Worm (Caenorhabditis elegans) whole organism, L1 larva: ENCODE data around the gene C02G6.2.
A peak's percentile ranks its signal among the peaks of the same experiment; 100 is the strongest.

ENCODE experiments used
- C04F5.9 ChIP-seq: sonication (generic microtip); optimal IDR thresholded peaks from 2 replicates; lab custom pipeline; 2016; ENCODE audit warnings: missing genetic modification characterization, missing compliant biosample characterization
- F16B12.6 ChIP-seq: fragments of 150-350 bp; optimal IDR thresholded peaks from 2 replicates; lab custom pipeline; 2014; ENCODE audit warnings: missing biosample characterization, missing genetic modification characterization
- alr-1 ChIP-seq: fragments of 200-800 bp; sonication (Bioruptor generic); optimal IDR thresholded peaks from 2 replicates; lab custom pipeline; 2018; ENCODE audit warnings: borderline replicate concordance, mild to moderate bottlenecking, missing genetic modification characterization, missing compliant biosample characterization
- aly-2 ChIP-seq: fragments of 150-350 bp; optimal IDR thresholded peaks from 2 replicates; lab custom pipeline; 2014; ENCODE audit warnings: missing biosample characterization, missing genetic modification characterization
- ama-1 ChIP-seq: fragments of 150-350 bp; optimal IDR thresholded peaks from 2 replicates; lab custom pipeline; 2014
- ceh-8 ChIP-seq: fragments of 200-800 bp; sonication (Bioruptor generic); optimal IDR thresholded peaks from 2 replicates; lab custom pipeline; 2018; ENCODE audit warnings: mild to moderate bottlenecking, missing genetic modification characterization, moderate library complexity, missing compliant biosample characterization
- ceh-82 ChIP-seq, 3 experiments: fragments of 150-350 bp in 1 of 3; sonication (generic microtip) in 2 of 3; optimal IDR thresholded peaks; 2 replicates each; lab custom pipeline; 2014 to 2017; ENCODE audit warnings: missing biosample characterization in 3 of 3, missing genetic modification characterization in 3 of 3
- dsc-1 ChIP-seq: sonication (generic microtip); optimal IDR thresholded peaks from 2 replicates; lab custom pipeline; 2016; ENCODE audit warnings: mild to moderate bottlenecking, missing genetic modification characterization, missing compliant biosample characterization
- efl-1 ChIP-seq, 4 experiments: fragments of 150-350 bp; optimal IDR thresholded peaks in 3 of 4; peaks in 1 of 4; 1 replicate in 1 of 4; 2 replicates in 3 of 4; lab custom pipeline; 2014; ENCODE audit warnings: missing biosample characterization in 2 of 4, missing genetic modification characterization in 2 of 4, missing genetic modification reagents in 2 of 4
- egl-27 ChIP-seq, 2 experiments: fragments of 150-350 bp in 1 of 2; sonication (generic microtip); optimal IDR thresholded peaks; 3 replicates each; lab custom pipeline; 2017 to 2018; ENCODE audit warnings: missing biosample characterization in 2 of 2, missing genetic modification characterization in 2 of 2, missing genetic modification reagents in 2 of 2
- elt-2 ChIP-seq: sonication (generic microtip); optimal IDR thresholded peaks from 2 replicates; lab custom pipeline; 2016; ENCODE audit warnings: missing genetic modification characterization, mild to moderate bottlenecking, inconsistent platforms, missing compliant biosample characterization, missing genetic modification reagents
- ets-5 ChIP-seq: fragments of 200-800 bp; sonication (Bioruptor generic); IDR thresholded peaks from 2 replicates; pipeline ENCODE4 v1.3.6; 2022; ENCODE audit warnings: missing genetic modification characterization, missing compliant biosample characterization
- hlh-17 ChIP-seq: fragments of 200-800 bp; sonication (Bioruptor generic); optimal IDR thresholded peaks from 2 replicates; lab custom pipeline; 2018; ENCODE audit warnings: missing genetic modification characterization, mild to moderate bottlenecking, missing compliant biosample characterization, moderate library complexity, borderline replicate concordance
- hpl-2 ChIP-seq: fragments of 150-350 bp; optimal IDR thresholded peaks from 2 replicates; lab custom pipeline; 2014; ENCODE audit warnings: missing biosample characterization, missing genetic modification reagents, missing genetic modification characterization
- irx-1 ChIP-seq: sonication (generic microtip); optimal IDR thresholded peaks from 2 replicates; lab custom pipeline; 2016; ENCODE audit warnings: missing genetic modification characterization, missing compliant biosample characterization
- isw-1 ChIP-seq: fragments of 200-800 bp; sonication (Bioruptor generic); IDR thresholded peaks from 2 replicates; pipeline ENCODE4 v1.3.6; 2022; ENCODE audit warnings: missing genetic modification characterization, missing compliant biosample characterization
- lin-35 ChIP-seq, 2 experiments: fragments of 150-350 bp; optimal IDR thresholded peaks; 2 replicates each; lab custom pipeline; 2014; ENCODE audit warnings: missing biosample characterization in 2 of 2, missing genetic modification characterization in 2 of 2, missing genetic modification reagents in 2 of 2
- lin-39 ChIP-seq: fragments of 150-350 bp; optimal IDR thresholded peaks from 2 replicates; lab custom pipeline; 2014; ENCODE audit warnings: missing biosample characterization, missing genetic modification reagents, missing genetic modification characterization
- lir-3 ChIP-seq: sonication (generic microtip); optimal IDR thresholded peaks from 2 replicates; lab custom pipeline; 2016; ENCODE audit warnings: mild to moderate bottlenecking, missing genetic modification characterization, moderate library complexity, missing compliant biosample characterization; ENCODE audit not compliant: poor library complexity
- mep-1 ChIP-seq: fragments of 150-350 bp; optimal IDR thresholded peaks from 2 replicates; lab custom pipeline; 2014; ENCODE audit warnings: missing biosample characterization, missing genetic modification characterization
- nhr-11 ChIP-seq: fragments of 150-350 bp; optimal IDR thresholded peaks from 2 replicates; lab custom pipeline; 2014; ENCODE audit warnings: missing biosample characterization, missing genetic modification characterization
- nhr-12 ChIP-seq: sonication (generic microtip); optimal IDR thresholded peaks from 2 replicates; lab custom pipeline; 2017; ENCODE audit warnings: missing biosample characterization, missing genetic modification characterization
- nhr-47 ChIP-seq: sonication (generic microtip); optimal IDR thresholded peaks from 2 replicates; lab custom pipeline; 2016; ENCODE audit warnings: mild to moderate bottlenecking, missing genetic modification characterization, moderate library complexity, missing compliant biosample characterization
- nhr-71 ChIP-seq: sonication (generic microtip); optimal IDR thresholded peaks from 2 replicates; lab custom pipeline; 2016; ENCODE audit warnings: mild to moderate bottlenecking, missing genetic modification characterization, moderate library complexity, missing compliant biosample characterization
- nhr-77 ChIP-seq: fragments of 150-350 bp; optimal IDR thresholded peaks from 2 replicates; lab custom pipeline; 2014; ENCODE audit warnings: missing biosample characterization, missing genetic modification characterization
- nhr-85 ChIP-seq: sonication (generic microtip); peaks from one replicate; lab custom pipeline; 2016; ENCODE audit warnings: missing genetic modification characterization, inconsistent platforms, missing compliant biosample characterization
- nhr-90 ChIP-seq: sonication (generic microtip); optimal IDR thresholded peaks from 2 replicates; lab custom pipeline; 2016; ENCODE audit warnings: mild to moderate bottlenecking, missing genetic modification characterization, missing compliant biosample characterization; ENCODE audit not compliant: poor library complexity
- pag-3 ChIP-seq: sonication (generic microtip); optimal IDR thresholded peaks from 2 replicates; lab custom pipeline; 2017; ENCODE audit warnings: missing genetic modification characterization, mild to moderate bottlenecking, missing compliant biosample characterization, antibody characterized with exemption, borderline replicate concordance; ENCODE audit not compliant: insufficient read depth
- snpc-4 ChIP-seq: fragments of 150-350 bp; optimal IDR thresholded peaks from 2 replicates; lab custom pipeline; 2014; ENCODE audit warnings: missing biosample characterization, missing genetic modification characterization
- snu-23 ChIP-seq: sonication (generic microtip); optimal IDR thresholded peaks from 2 replicates; lab custom pipeline; 2016; ENCODE audit warnings: missing genetic modification characterization, missing compliant biosample characterization
- sup-37 ChIP-seq: fragments of 200-800 bp; sonication (Bioruptor generic); optimal IDR thresholded peaks from 2 replicates; lab custom pipeline; 2018; ENCODE audit warnings: mild to moderate bottlenecking, missing genetic modification characterization, missing compliant biosample characterization
- swsn-7 ChIP-seq: sonication (generic microtip); optimal IDR thresholded peaks from 2 replicates; lab custom pipeline; 2016; ENCODE audit warnings: missing genetic modification characterization, missing compliant biosample characterization
- unc-30 ChIP-seq: sonication (generic microtip); optimal IDR thresholded peaks from 2 replicates; lab custom pipeline; 2017; ENCODE audit warnings: missing biosample characterization, missing genetic modification characterization
- unc-62 ChIP-seq: fragments of 150-350 bp; optimal IDR thresholded peaks from 2 replicates; lab custom pipeline; 2014; ENCODE audit warnings: missing biosample characterization, missing genetic modification reagents, missing genetic modification characterization
- unc-98 ChIP-seq: fragments of 200-800 bp; sonication (Bioruptor generic); IDR thresholded peaks from 2 replicates; pipeline ENCODE4 v1.3.6; 2022; ENCODE audit warnings: missing genetic modification characterization, missing compliant biosample characterization
- vab-15 ChIP-seq: sonication (generic microtip); optimal IDR thresholded peaks from 2 replicates; lab custom pipeline; 2017; ENCODE audit warnings: missing genotype, mild to moderate bottlenecking, missing genetic modification characterization, missing compliant biosample characterization
- xbp-1 ChIP-seq: sonication (generic microtip); optimal IDR thresholded peaks from 2 replicates; lab custom pipeline; 2016; ENCODE audit warnings: missing genetic modification characterization, missing compliant biosample characterization
- zag-1 ChIP-seq: fragments of 150-350 bp; optimal IDR thresholded peaks from 2 replicates; lab custom pipeline; 2014; ENCODE audit warnings: missing biosample characterization, missing genetic modification characterization
- zip-4 ChIP-seq: fragments of 200-800 bp; sonication (Bioruptor generic); optimal IDR thresholded peaks from 2 replicates; lab custom pipeline; 2018; ENCODE audit warnings: mild to moderate bottlenecking, missing genetic modification characterization, moderate library complexity, missing compliant biosample characterization
- ztf-4 ChIP-seq: fragments of 150-350 bp; optimal IDR thresholded peaks from 2 replicates; lab custom pipeline; 2014; ENCODE audit warnings: missing biosample characterization, missing genetic modification characterization

C02G6.2 gene

ce11 chrV:5833531-5833930 lies 38.3 kb upstream of the C02G6.2 start, which contains the start of gene srh-76:
Gene srh-76 (plus strand): TSS chrV:5833831.
- TF ChIP-seq nhr-47 (tag; lab: Kevin White, UChicago), result no peak
- no peak for TF ChIP-seq F16B12.6 (tag; lab: Kevin White, UChicago)
- TF ChIP-seq zag-1 (tag; lab: Kevin White, UChicago), result no peak

ce11 chrV:5835397-5835796 lies 36.5 kb upstream of the C02G6.2 start:
- TF ChIP-seq efl-1 (optimal IDR thresholded peaks at IDR 0.05; lab: Kevin White, UChicago), result no peak
- TF ChIP-seq efl-1 (GFP tag; optimal IDR thresholded peaks at IDR 0.05 in 1 of 2; lab: Kevin White, UChicago), result peak in 1 of 2 experiments; percentile 10
- TF ChIP-seq nhr-90, result no peak

DNA sequence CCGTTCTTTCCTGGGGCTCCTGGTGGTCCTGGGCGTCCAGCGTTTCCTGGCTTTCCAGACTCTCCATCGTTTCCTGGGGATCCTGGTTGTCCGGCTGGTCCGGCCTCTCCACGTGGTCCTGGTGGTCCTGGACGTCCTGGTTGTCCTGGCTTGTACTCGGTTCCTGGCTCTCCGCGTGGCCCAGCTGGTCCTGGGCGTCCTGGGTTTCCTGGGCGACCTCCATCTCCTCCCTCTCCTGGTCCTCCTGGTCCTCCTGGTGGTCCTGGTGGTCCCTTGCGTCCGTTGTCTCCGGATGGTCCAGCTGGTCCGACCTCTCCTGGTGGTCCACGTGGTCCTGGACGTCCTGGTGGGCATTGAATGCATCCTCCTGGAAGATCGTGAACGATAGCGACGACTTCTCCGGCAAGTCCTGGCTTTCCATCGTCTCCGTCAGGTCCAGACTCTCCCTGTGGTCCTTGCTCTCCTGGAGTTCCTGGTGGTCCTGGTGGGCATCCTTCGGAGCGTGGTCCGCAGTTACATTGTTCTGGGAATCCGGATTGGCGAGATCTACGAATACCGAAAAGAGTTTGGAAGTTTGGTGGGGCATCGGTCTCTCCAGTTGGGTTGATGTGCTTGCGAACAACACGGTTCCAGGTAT lies 35.8 kb upstream of the C02G6.2 start:
- TF ChIP-seq unc-30 (no peak), C04F5.9 (tag; lab: Kevin White, UChicago) (no peak), nhr-12 (tag; lab: Kevin White, UChicago) (no peak), nhr-77 (no peak), unc-98 (no peak), isw-1 (no peak)

DNA sequence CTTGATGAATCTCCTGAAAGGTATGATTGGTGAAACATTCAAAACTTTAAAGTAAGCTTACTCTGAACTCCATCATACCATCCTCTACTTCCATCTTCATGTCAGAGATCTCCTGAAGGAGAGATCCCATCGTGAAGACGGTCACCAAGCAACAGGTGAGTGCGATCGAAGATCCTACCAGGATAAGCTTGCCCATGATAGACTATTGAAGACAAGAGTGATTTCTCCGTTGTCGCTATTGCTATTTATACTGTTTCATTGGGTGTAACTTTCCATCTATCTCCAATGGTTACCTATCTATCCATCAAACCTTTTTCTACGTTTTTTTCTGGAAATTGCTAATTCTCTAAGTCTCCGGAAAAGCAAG lies 35.3 kb upstream of the C02G6.2 start, which contains the start of gene col-140:
Gene col-140, minus strand, starts transcription at position 219 of the 367 bp plus-strand sequence.
- TF ChIP-seq C04F5.9 (tag; lab: Kevin White, UChicago) (no peak), swsn-7 (tag; lab: Kevin White, UChicago) (no peak), ztf-4 (tag; lab: Kevin White, UChicago) (no peak), F16B12.6 (tag; lab: Kevin White, UChicago) (no peak), snpc-4 (tag; lab: Kevin White, UChicago) (no peak), nhr-85 (tag; lab: Kevin White, UChicago) (peak; percentile 33), efl-1 (optimal IDR thresholded peaks at IDR 0.05; lab: Kevin White, UChicago) (no peak), efl-1 (GFP tag; optimal IDR thresholded peaks at IDR 0.05 in 1 of 2; lab: Kevin White, UChicago) (peak in 1 of 2 experiments; percentile 70), xbp-1 (tag; lab: Kevin White, UChicago) (no peak), vab-15 (tag; lab: Kevin White, UChicago) (no peak), unc-62 (GFP tag; lab: Kevin White, UChicago) (no peak), nhr-11 (tag; lab: Kevin White, UChicago) (no peak), irx-1 (tag; lab: Kevin White, UChicago) (no peak), alr-1 (no peak), mep-1 (tag; lab: Kevin White, UChicago) (no peak), egl-27 (tag; optimal IDR thresholded peaks at IDR 0.05; lab: Kevin White, UChicago) (no peak)

DNA sequence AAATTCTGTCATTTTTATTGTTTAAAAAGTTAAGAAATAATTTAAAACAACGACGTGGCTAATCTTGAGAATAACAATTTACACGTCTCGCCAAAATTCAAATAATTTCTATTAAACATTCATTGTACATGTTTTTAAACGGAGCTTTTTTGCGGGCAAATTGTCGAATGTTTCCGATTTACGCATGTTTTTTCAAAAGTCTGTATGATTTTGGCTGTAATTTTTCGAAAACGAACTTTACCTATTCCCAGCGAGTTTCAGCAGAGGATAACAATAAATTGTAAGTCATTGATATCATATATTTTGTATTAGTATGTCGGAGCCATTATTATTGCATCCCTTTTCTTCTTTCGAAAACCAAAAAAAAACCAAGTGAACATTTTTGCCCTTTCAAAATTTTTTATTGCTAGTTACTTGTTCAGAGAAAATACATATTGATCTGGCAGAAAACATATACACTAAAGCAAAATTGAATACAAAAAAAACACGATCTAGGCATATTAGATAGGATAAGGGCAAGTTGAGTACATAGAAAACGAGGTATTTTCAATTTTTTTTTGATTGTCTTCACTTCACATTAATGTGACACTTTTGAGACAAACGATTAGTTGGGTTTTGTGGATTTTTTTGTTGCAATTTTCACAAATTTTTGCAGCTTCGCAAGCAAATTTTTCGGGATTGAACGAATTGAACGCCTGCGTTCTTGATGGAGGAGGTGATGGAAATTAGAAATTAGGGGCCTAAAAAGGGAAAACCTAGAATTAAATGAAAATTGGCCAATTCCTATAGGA lies 33.1 kb upstream of the C02G6.2 start, which contains the start of gene F26F12.2:
Gene F26F12.2, minus strand, starts transcription at position 38 of the 791 bp plus-strand sequence.
- no peak for TF ChIP-seq ceh-82 (tag; optimal IDR thresholded peaks at IDR 0.05; lab: Kevin White, UChicago)
- no peak for TF ChIP-seq lin-39
- TF ChIP-seq hlh-17, result no peak
- peak; percentile 36 for TF ChIP-seq nhr-47 (tag; lab: Kevin White, UChicago)
- peak; percentile 9 for TF ChIP-seq nhr-90
- TF ChIP-seq hpl-2 (GFP tag; lab: Kevin White, UChicago), result no peak
- no peak for TF ChIP-seq ceh-8 (GFP tag; lab: Kevin White, UChicago)
- no peak for TF ChIP-seq pag-3
- TF ChIP-seq lir-3 (tag; lab: Kevin White, UChicago), result peak; percentile 24
- peak in 1 of 2 experiments; percentile 24 for TF ChIP-seq lin-35 (GFP tag; optimal IDR thresholded peaks at IDR 0.05; lab: Kevin White, UChicago)
- no peak for TF ChIP-seq zip-4 (GFP tag; lab: Kevin White, UChicago)
- no peak for TF ChIP-seq ets-5
- peak; percentile 32 for TF ChIP-seq nhr-85 (tag; lab: Kevin White, UChicago)
- TF ChIP-seq ztf-4 (tag; lab: Kevin White, UChicago), result peak; percentile 82
- TF ChIP-seq dsc-1 (tag; lab: Kevin White, UChicago), result peak; percentile 3
- no peak for TF ChIP-seq nhr-77
- TF ChIP-seq elt-2 (tag; lab: Kevin White, UChicago), result peak; percentile 9
- peak; percentile 17 for TF ChIP-seq snu-23 (GFP tag; lab: Kevin White, UChicago)
- TF ChIP-seq ama-1, result peak; percentile 74
- TF ChIP-seq unc-62 (GFP tag; lab: Kevin White, UChicago), result no peak
- peak; percentile 27 for TF ChIP-seq nhr-71 (tag; lab: Kevin White, UChicago)
- TF ChIP-seq aly-2 (tag; lab: Kevin White, UChicago), result peak; percentile 30
- peak; percentile 1 for TF ChIP-seq sup-37 (GFP tag; lab: Kevin White, UChicago)
- TF ChIP-seq efl-1 (optimal IDR thresholded peaks at IDR 0.05; lab: Kevin White, UChicago), result peak in 1 of 2 experiments; percentile 2
- peak in 1 of 2 experiments; percentile 90 for TF ChIP-seq efl-1 (GFP tag; optimal IDR thresholded peaks at IDR 0.05 in 1 of 2; lab: Kevin White, UChicago)
